Worm (Caenorhabditis elegans) whole organism, midembryonic: Measurements from ENCODE around the gene W07G4.8.

Experiments used
- cog-1 ChIP-seq: sonication (generic microtip); optimal IDR thresholded peaks from 2 replicates; lab custom pipeline; 2016; ENCODE audit warnings: missing genetic modification characterization, missing compliant biosample characterization
- flt-1 ChIP-seq: fragments of 200-800 bp; sonication (Bioruptor generic); IDR thresholded peaks from 2 replicates; pipeline ENCODE4 v1.3.6; 2022; ENCODE audit warnings: missing genetic modification characterization, missing compliant biosample characterization
- klf-2 ChIP-seq: fragments of 200-800 bp; sonication (Bioruptor generic); conservative IDR thresholded peaks from 2 replicates; pipeline ENCODE4 v1.3.6; 2022; ENCODE audit warnings: missing genetic modification reagents, missing genetic modification characterization, missing compliant biosample characterization
- ref-1 ChIP-seq: fragments of 200-800 bp; sonication (Bioruptor generic); conservative IDR thresholded peaks from 2 replicates; pipeline ENCODE4 v1.3.6; 2022; ENCODE audit warnings: missing genetic modification reagents, missing genetic modification characterization, missing compliant biosample characterization
- ztf-23 ChIP-seq: fragments of 200-800 bp; sonication (Bioruptor generic); IDR thresholded peaks from 2 replicates; pipeline ENCODE4 v1.3.6; 2022; ENCODE audit warnings: missing genetic modification reagents, missing genetic modification characterization, missing compliant biosample characterization

DNA sequence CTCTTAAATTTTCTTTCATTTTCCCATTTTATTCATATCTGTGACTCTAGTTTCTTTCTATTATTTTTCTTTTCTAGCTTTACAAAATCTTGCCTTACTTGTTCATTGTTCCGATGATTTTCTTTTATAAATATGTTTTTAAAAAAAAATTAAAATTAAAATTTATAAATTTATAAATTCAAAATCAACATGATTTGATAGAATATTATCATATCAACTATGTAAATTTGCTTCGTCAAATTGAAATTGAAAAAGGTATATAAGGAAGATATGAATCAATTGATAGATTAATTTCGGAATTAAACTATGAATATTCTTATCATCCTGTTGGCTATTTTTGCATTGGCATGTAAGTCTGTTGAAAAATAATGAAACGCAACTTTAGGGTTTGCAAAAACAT is 16.1 kb downstream of the W07G4.8 start, which contains the start of gene W07G4.1:
- TF ChIP-seq ref-1 (no peak), cog-1 (tag; lab: Kevin White, UChicago) (no peak), flt-1 (GFP tag; lab: Robert Waterston, UW) (no peak), ztf-23 (GFP tag; lab: Robert Waterston, UW) (no peak), klf-2 (GFP tag; lab: Robert Waterston, UW) (no peak)
